Fruit fly (Drosophila melanogaster): Measurements from ENCODE around the gene CG46456.

The CG46456 gene

dm6 chr3L:5365164-5365879 lies 10.2 kb upstream of the CG46456 start (continued):
- TF ChIP-seq CG7368 (GFP tag; optimal IDR thresholded peaks at IDR 0.05) (no peak), CG8632 (GFP tag; optimal IDR thresholded peaks at IDR 0.05) (peak; percentile 53), Gug (GFP tag; IDR thresholded peaks at IDR 0.05) (0 out of 2 replicates have a peak, but pooled peaks have one; percentile 8), CG3032 (tag; optimal IDR thresholded peaks at IDR 0.05) (peak; percentile 10), CG6854 (GFP tag; optimal IDR thresholded peaks at IDR 0.05) (no peak), vri (GFP tag; optimal IDR thresholded peaks at IDR 0.05) (peak; percentile 15), CG34406 (GFP tag; optimal IDR thresholded peaks at IDR 0.05) (peak; percentile 80), CG8319 (GFP tag; optimal IDR thresholded peaks at IDR 0.05) (no peak), CG16779 (tag; optimal IDR thresholded peaks at IDR 0.05) (no peak), CG11902 (GFP tag; optimal IDR thresholded peaks at IDR 0.05) (peak; percentile 12), Met (GFP tag; optimal IDR thresholded peaks at IDR 0.05) (peak; percentile 61), CG11294 (GFP tag; IDR thresholded peaks at IDR 0.05) (0 out of 2 replicates have a peak, but pooled peaks have one; percentile 7), CG3919 (GFP tag; optimal IDR thresholded peaks at IDR 0.05) (peak; percentile 48), Eip93F (GFP tag; optimal IDR thresholded peaks at IDR 0.05) (peak; percentile 36), esn (GFP tag; optimal IDR thresholded peaks at IDR 0.05) (peak; percentile 75), CG4318 (GFP tag; optimal IDR thresholded peaks at IDR 0.05) (peak; percentile 36), Sox15 (GFP tag; optimal IDR thresholded peaks at IDR 0.05) (peak; percentile 34), CG9139 (GFP tag; optimal IDR thresholded peaks at IDR 0.05) (peak; percentile 45), salr (GFP tag; optimal IDR thresholded peaks at IDR 0.05) (peak in 1 of 2 experiments; percentile 66), CG15336 (GFP tag; IDR thresholded peaks at IDR 0.05) (peak; percentile 82), CG31627 (GFP tag; optimal IDR thresholded peaks at IDR 0.05) (peak; percentile 58), eg (GFP tag; IDR thresholded peaks at IDR 0.05) (peak; percentile 48; the same call in 2 of the 3 replicates), Sox102F (GFP tag; optimal IDR thresholded peaks at IDR 0.05) (peak; percentile 58), OdsH (GFP tag; optimal IDR thresholded peaks at IDR 0.05) (peak; percentile 77), dac (GFP tag; optimal IDR thresholded peaks at IDR 0.05) (no peak), CG10631 (GFP tag; optimal IDR thresholded peaks at IDR 0.05) (peak; percentile 40), CG6792 (GFP tag; optimal IDR thresholded peaks at IDR 0.05) (peak; percentile 41), CG6163 (GFP tag; IDR thresholded peaks at IDR 0.05) (no peak; the same call in 1 of the 3 replicates)

- no peak for TF ChIP-seq CG6276 (GFP tag; optimal IDR thresholded peaks at IDR 0.05)
- no peak for TF ChIP-seq fd85E (GFP tag; optimal IDR thresholded peaks at IDR 0.05)
- TF ChIP-seq Eip78C (GFP tag) = peak; percentile 25
- TF ChIP-seq achi (GFP tag; optimal IDR thresholded peaks at IDR 0.05) = peak; percentile 26
- no peak for TF ChIP-seq CG10631 (GFP tag; optimal IDR thresholded peaks at IDR 0.05)
- no peak for TF ChIP-seq pdm3 (GFP tag; optimal IDR thresholded peaks at IDR 0.05)
- no peak for TF ChIP-seq CG6808 (GFP tag; optimal IDR thresholded peaks at IDR 0.05)
- TF ChIP-seq CG3032 (tag; optimal IDR thresholded peaks at IDR 0.05) = no peak
- peak; percentile 91 for TF ChIP-seq vri (GFP tag; optimal IDR thresholded peaks at IDR 0.05)
- no peak for TF ChIP-seq Sox15 (GFP tag; optimal IDR thresholded peaks at IDR 0.05)
- no peak for TF ChIP-seq net (GFP tag; optimal IDR thresholded peaks at IDR 0.05)
- no peak for TF ChIP-seq CG8119 (GFP tag; IDR thresholded peaks at IDR 0.05)
These were observed 5.2 kb upstream of the CG46456 start, which contains the start of gene Cyt-c1 for dm6 chr3L:5360039-5360988. TSS of gene Cyt-c1 (plus strand) at chr3L:5360211.

All from whole organism, prepupa.